Worm (Caenorhabditis elegans) whole organism, young adult: ENCODE results near the gene inso-1.

ENCODE experiments used
- F57A8.1 ChIP-seq: fragments of 200-800 bp; sonication (Bioruptor generic); optimal IDR thresholded peaks from 2 replicates; lab custom pipeline; 2018; ENCODE audit warnings: mild to moderate bottlenecking, missing genetic modification characterization, moderate library complexity, missing compliant biosample characterization
- ama-1 ChIP-seq, 3 experiments: fragments of 150-350 bp in 1 of 3; sonication (generic microtip) in 2 of 3; optimal IDR thresholded peaks; 2 replicates each; lab custom pipeline; 2014 to 2018; ENCODE audit warnings: missing biosample characterization in 2 of 3, missing genetic modification characterization in 2 of 3, missing genetic modification reagents in 2 of 3
- aptf-2 ChIP-seq: fragments of 200-800 bp; sonication (Bioruptor generic); conservative IDR thresholded peaks from 2 replicates; pipeline ENCODE4 v1.3.6; 2022; ENCODE audit warnings: missing genetic modification reagents, missing genetic modification characterization, missing compliant biosample characterization
- dox-1 ChIP-seq: fragments of 200-800 bp; sonication (Bioruptor generic); IDR thresholded peaks from 2 replicates; pipeline ENCODE4 v1.3.6; 2022; ENCODE audit warnings: missing genetic modification reagents, missing genetic modification characterization, missing compliant biosample characterization
- ets-4 ChIP-seq: fragments of 200-800 bp; sonication (Bioruptor generic); optimal IDR thresholded peaks from 2 replicates; lab custom pipeline; 2018; ENCODE audit warnings: mild to moderate bottlenecking, missing genetic modification characterization, missing compliant biosample characterization
- lin-26 ChIP-seq: fragments of 200-800 bp; sonication (Bioruptor generic); IDR thresholded peaks from 2 replicates; pipeline ENCODE4 v1.3.6; 2022; ENCODE audit warnings: missing genetic modification reagents, missing genetic modification characterization, missing compliant biosample characterization
- lin-35 ChIP-seq, 3 experiments: fragments of 150-350 bp in 2 of 3; sonication (generic microtip) in 1 of 3; optimal IDR thresholded peaks; 2 replicates each; lab custom pipeline; 2014 to 2018; ENCODE audit warnings: missing biosample characterization in 3 of 3, missing genetic modification characterization in 3 of 3, missing genetic modification reagents in 3 of 3
- lir-1 ChIP-seq: fragments of 200-800 bp; sonication (Bioruptor generic); conservative IDR thresholded peaks from 2 replicates; pipeline ENCODE4 v1.3.6; 2022; ENCODE audit warnings: missing genetic modification reagents, missing genetic modification characterization, missing compliant biosample characterization
- mes-4 ChIP-seq: sonication (generic microtip); optimal IDR thresholded peaks from 2 replicates; lab custom pipeline; 2016; ENCODE audit warnings: missing genotype, missing genetic modification characterization, missing compliant biosample characterization
- nhr-27 ChIP-seq: fragments of 200-800 bp; sonication (Bioruptor generic); optimal IDR thresholded peaks from 2 replicates; lab custom pipeline; 2018; ENCODE audit warnings: mild to moderate bottlenecking, missing genetic modification characterization, moderate library complexity, missing compliant biosample characterization
- ztf-6 ChIP-seq: fragments of 200-800 bp; sonication (Bioruptor generic); IDR thresholded peaks from 2 replicates; pipeline ENCODE4 v1.3.6; 2022; ENCODE audit warnings: missing genetic modification reagents, missing genetic modification characterization, missing compliant biosample characterization

ce11 chrX:1319708-1320107 is 19.8 kb downstream of the inso-1 start:
- no peak for TF ChIP-seq mes-4
- TF ChIP-seq dox-1 = peak; percentile 85
- 0 out of 2 replicates have a peak, but pooled peaks have one; percentile 10 for TF ChIP-seq lin-26 (GFP tag; lab: Robert Waterston, UW)
- TF ChIP-seq lin-35 (GFP tag; optimal IDR thresholded peaks at IDR 0.05; lab: Kevin White, UChicago) = no peak
- peak; percentile 48 for TF ChIP-seq F57A8.1
- no peak for TF ChIP-seq nhr-27
- TF ChIP-seq ets-4 = peak; percentile 67
- TF ChIP-seq aptf-2 = peak; percentile 79; the same call in 1 of the 2 replicates
- no peak; the same call in 1 of the 2 replicates for TF ChIP-seq lir-1 (GFP tag; lab: Robert Waterston, UW)
- TF ChIP-seq ama-1 (optimal IDR thresholded peaks at IDR 0.05; lab: Kevin White, UChicago) = no peak
- TF ChIP-seq ama-1 (GFP tag; optimal IDR thresholded peaks at IDR 0.05; lab: Kevin White, UChicago) = no peak
- no peak for TF ChIP-seq ztf-6 (GFP tag; lab: Robert Waterston, UW)
